Fruit fly (Drosophila melanogaster) whole organism, embryonic: Measurements from ENCODE around the gene Fer3HCH.

ENCODE experiments used
- Atf-2 ChIP-seq: fragments of 200-800 bp; sonication (Bioruptor generic); optimal IDR thresholded peaks from 2 replicates; lab custom pipeline; 2016; ENCODE audit warnings: missing biosample characterization, missing genetic modification characterization
- B-H1 ChIP-seq: fragments of 200-800 bp; sonication (Bioruptor generic); IDR thresholded peaks from 3 replicates; pipeline ENCODE4 v1.3.6; 2022; ENCODE audit warnings: missing biosample characterization, missing genetic modification characterization
- BtbVII ChIP-seq: fragments of 200-800 bp; sonication (Bioruptor generic); optimal IDR thresholded peaks from 3 replicates; lab custom pipeline; 2017; ENCODE audit warnings: missing biosample characterization, mild to moderate bottlenecking, missing genetic modification characterization
- CG10209 ChIP-seq: fragments of 200-800 bp; sonication (Bioruptor generic); optimal IDR thresholded peaks from 3 replicates; lab custom pipeline; 2017; ENCODE audit warnings: missing biosample characterization, mild to moderate bottlenecking, missing genetic modification characterization, missing genetic modification reagents
- CG10543 ChIP-seq: fragments of 200-800 bp; sonication (Bioruptor generic); optimal IDR thresholded peaks from 3 replicates; lab custom pipeline; 2017; ENCODE audit warnings: missing biosample characterization, mild to moderate bottlenecking, missing genetic modification characterization, moderate library complexity
- CG11398 ChIP-seq: fragments of 200-800 bp; sonication (Bioruptor generic); optimal IDR thresholded peaks from 2 replicates; lab custom pipeline; 2016; ENCODE audit warnings: missing biosample characterization, missing genetic modification characterization
- CG12155 ChIP-seq: fragments of 200-800 bp; sonication (Bioruptor generic); optimal IDR thresholded peaks from 3 replicates; lab custom pipeline; 2016; ENCODE audit warnings: missing biosample characterization, missing genetic modification characterization
- CG12769 ChIP-seq: fragments of 200-800 bp; sonication (Bioruptor generic); optimal IDR thresholded peaks from 2 replicates; lab custom pipeline; 2019; ENCODE audit warnings: missing biosample characterization, mild to moderate bottlenecking, missing genetic modification characterization, moderate library complexity
- CG13624 ChIP-seq: fragments of 200-800 bp; sonication (Bioruptor generic); optimal IDR thresholded peaks from 2 replicates; lab custom pipeline; 2016; ENCODE audit warnings: missing biosample characterization, missing genetic modification characterization
- CG14667 ChIP-seq: fragments of 200-800 bp; sonication (Bioruptor generic); IDR thresholded peaks from 2 replicates; pipeline ENCODE4 v1.3.6; 2022; ENCODE audit warnings: missing biosample characterization, missing genetic modification characterization
- CG15011 ChIP-seq: fragments of 200-800 bp; sonication (Bioruptor generic); optimal IDR thresholded peaks from 3 replicates; lab custom pipeline; 2018; ENCODE audit warnings: missing biosample characterization, mild to moderate bottlenecking, missing genetic modification characterization
- CG1529 ChIP-seq: fragments of 200-800 bp; sonication (Bioruptor generic); optimal IDR thresholded peaks from 3 replicates; lab custom pipeline; 2018; ENCODE audit warnings: missing biosample characterization, missing genetic modification characterization
- CG16779 ChIP-seq: fragments of 200-800 bp; sonication (Bioruptor generic); IDR thresholded peaks from 2 replicates; pipeline ENCODE4 v1.3.6; 2022; ENCODE audit warnings: missing biosample characterization, missing genetic modification characterization
- CG17385 ChIP-seq: fragments of 200-800 bp; sonication (Bioruptor generic); optimal IDR thresholded peaks from 3 replicates; lab custom pipeline; 2018; ENCODE audit warnings: missing biosample characterization, mild to moderate bottlenecking, missing genetic modification characterization
- CG3163 ChIP-seq: fragments of 200-800 bp; sonication (Bioruptor generic); optimal IDR thresholded peaks from 3 replicates; lab custom pipeline; 2016; ENCODE audit warnings: missing biosample characterization, missing genetic modification characterization
- CG32532 ChIP-seq: fragments of 200-800 bp; sonication (Bioruptor generic); IDR thresholded peaks from 2 replicates; pipeline ENCODE4 v1.3.6; 2022; ENCODE audit warnings: missing biosample characterization, missing genetic modification characterization
- CG33213 ChIP-seq: fragments of 200-800 bp; sonication (Bioruptor generic); optimal IDR thresholded peaks from 3 replicates; lab custom pipeline; 2016; ENCODE audit warnings: missing biosample characterization, missing genetic modification characterization
- CG3995 ChIP-seq: fragments of 200-800 bp; sonication (Bioruptor generic); optimal IDR thresholded peaks from 3 replicates; lab custom pipeline; 2016; ENCODE audit warnings: missing biosample characterization, missing genetic modification characterization
- CG4360 ChIP-seq: fragments of 200-800 bp; sonication (Bioruptor generic); IDR thresholded peaks from 2 replicates; pipeline ENCODE4 v1.3.6; 2022; ENCODE audit warnings: missing biosample characterization, missing genetic modification characterization
- CG4617 ChIP-seq: fragments of 200-800 bp; sonication (Bioruptor generic); optimal IDR thresholded peaks from 3 replicates; lab custom pipeline; 2016; ENCODE audit warnings: missing biosample characterization, missing genetic modification characterization, borderline replicate concordance
- CG4730 ChIP-seq: fragments of 200-800 bp; sonication (Bioruptor generic); IDR thresholded peaks from 2 replicates; pipeline ENCODE4 v1.3.6; 2022; ENCODE audit warnings: missing biosample characterization, missing genetic modification characterization
- CG6175 ChIP-seq: fragments of 200-800 bp; sonication (Bioruptor generic); IDR thresholded peaks from 3 replicates; pipeline ENCODE4 v1.3.6; 2022; ENCODE audit warnings: missing biosample characterization, missing genetic modification characterization
- CG6854 ChIP-seq: fragments of 200-800 bp; sonication (Bioruptor generic); optimal IDR thresholded peaks from 3 replicates; lab custom pipeline; 2017; ENCODE audit warnings: missing biosample characterization, mild to moderate bottlenecking, missing genetic modification characterization
- CG7786 ChIP-seq: fragments of 200-800 bp; sonication (Bioruptor generic); optimal IDR thresholded peaks from 2 replicates; lab custom pipeline; 2016; ENCODE audit warnings: missing biosample characterization, missing genetic modification characterization
- CG9817 ChIP-seq: fragments of 200-800 bp; sonication (Bioruptor generic); optimal IDR thresholded peaks from 2 replicates; lab custom pipeline; 2018; ENCODE audit warnings: missing biosample characterization, mild to moderate bottlenecking, missing genetic modification characterization, moderate library complexity
- D19B ChIP-seq: fragments of 200-800 bp; sonication (Bioruptor generic); optimal IDR thresholded peaks from 2 replicates; lab custom pipeline; 2017; ENCODE audit warnings: missing biosample characterization, mild to moderate bottlenecking, missing genetic modification characterization
- Dip2 ChIP-seq: fragments of 200-800 bp; sonication (Bioruptor generic); IDR thresholded peaks from 2 replicates; pipeline ENCODE4 v1.3.6; 2022; ENCODE audit warnings: missing biosample characterization, missing genetic modification characterization
- Doc2 ChIP-seq: fragments of 200-800 bp; sonication (Bioruptor generic); IDR thresholded peaks from 2 replicates; pipeline ENCODE4 v1.3.6; 2022; ENCODE audit warnings: missing biosample characterization, missing genetic modification characterization
- GATAe ChIP-seq: fragments of 200-800 bp; sonication (Bioruptor generic); conservative IDR thresholded peaks from 2 replicates; pipeline ENCODE4 v1.3.6; 2022; ENCODE audit warnings: missing biosample characterization, missing genetic modification characterization
- Hey ChIP-seq: fragments of 200-800 bp; sonication (Bioruptor generic); optimal IDR thresholded peaks from 3 replicates; lab custom pipeline; 2018; ENCODE audit warnings: missing biosample characterization, mild to moderate bottlenecking, missing genetic modification characterization
- Hr51 ChIP-seq, 2 experiments: fragments of 200-800 bp; sonication (Bioruptor generic); optimal IDR thresholded peaks; 2 replicates in 1 of 2; 3 replicates in 1 of 2; lab custom pipeline; 2016 to 2018; ENCODE audit warnings: missing biosample characterization in 2 of 2, missing genetic modification characterization in 2 of 2, mild to moderate bottlenecking in 1 of 2, moderate library complexity in 1 of 2
- NFAT ChIP-seq: fragments of 200-800 bp; sonication (Bioruptor generic); IDR thresholded peaks from 2 replicates; pipeline ENCODE4 v1.3.6; 2022; ENCODE audit warnings: missing biosample characterization, missing genetic modification characterization
- Nf-YC ChIP-seq: fragments of 200-800 bp; optimal IDR thresholded peaks from 3 replicates; lab custom pipeline; 2019; ENCODE audit warnings: missing biosample characterization, mild to moderate bottlenecking, missing genetic modification characterization, moderate library complexity
- Opbp ChIP-seq: fragments of 200-800 bp; sonication (Bioruptor generic); IDR thresholded peaks from 3 replicates; pipeline ENCODE4 v1.3.6; 2022; ENCODE audit warnings: missing biosample characterization, missing genetic modification characterization; ENCODE audit not compliant: partially characterized antibody
- PHDP ChIP-seq: fragments of 200-800 bp; sonication (Bioruptor generic); optimal IDR thresholded peaks from 3 replicates; lab custom pipeline; 2018; ENCODE audit warnings: missing biosample characterization, mild to moderate bottlenecking, missing genetic modification characterization, moderate library complexity
- Sox100B ChIP-seq: fragments of 200-800 bp; sonication (Bioruptor generic); optimal IDR thresholded peaks from 3 replicates; lab custom pipeline; 2018; ENCODE audit warnings: missing biosample characterization, mild to moderate bottlenecking, missing genetic modification characterization
- Xbp1 ChIP-seq: fragments of 200-800 bp; sonication (Bioruptor generic); optimal IDR thresholded peaks from 3 replicates; lab custom pipeline; 2016; ENCODE audit warnings: missing biosample characterization, mild to moderate bottlenecking, missing genetic modification characterization
- ab ChIP-seq: fragments of 200-800 bp; sonication (Bioruptor generic); optimal IDR thresholded peaks from 2 replicates; lab custom pipeline; 2016; ENCODE audit warnings: missing biosample characterization, missing genetic modification characterization
- ato ChIP-seq: fragments of 200-800 bp; sonication (Bioruptor generic); IDR thresholded peaks from 2 replicates; pipeline ENCODE4 v1.3.6; 2022; ENCODE audit warnings: missing biosample characterization, missing genetic modification characterization; ENCODE audit not compliant: partially characterized antibody
- ems ChIP-seq: fragments of 200-800 bp; sonication (Bioruptor generic); optimal IDR thresholded peaks from 3 replicates; lab custom pipeline; 2016; ENCODE audit warnings: missing biosample characterization, missing genetic modification characterization
- fd3F ChIP-seq: fragments of 200-800 bp; sonication (Bioruptor generic); optimal IDR thresholded peaks from 2 replicates; lab custom pipeline; 2018; ENCODE audit warnings: missing biosample characterization, mild to moderate bottlenecking, missing genetic modification characterization, moderate library complexity
- fru ChIP-seq: fragments of >200 bp; optimal IDR thresholded peaks from 2 replicates; lab custom pipeline; 2017
- gsb-n ChIP-seq: fragments of 200-800 bp; sonication (Bioruptor generic); optimal IDR thresholded peaks from 3 replicates; lab custom pipeline; 2018; ENCODE audit warnings: missing biosample characterization, mild to moderate bottlenecking, missing genetic modification characterization
- insv ChIP-seq, 2 experiments: fragments of 200-800 bp; sonication (Bioruptor generic); optimal IDR thresholded peaks; 3 replicates each; lab custom pipeline; 2016 to 2018; ENCODE audit warnings: missing biosample characterization in 2 of 2, missing genetic modification characterization in 2 of 2
- lilli ChIP-seq: fragments of 200-800 bp; sonication (Bioruptor generic); optimal IDR thresholded peaks from 3 replicates; lab custom pipeline; 2016; ENCODE audit warnings: missing biosample characterization, missing genetic modification characterization
- lmd ChIP-seq: fragments of 200-800 bp; sonication (Bioruptor generic); IDR thresholded peaks from 2 replicates; pipeline ENCODE4 v1.3.6; 2022; ENCODE audit warnings: missing biosample characterization, missing genetic modification characterization
- onecut ChIP-seq: fragments of 200-800 bp; sonication (Bioruptor generic); IDR thresholded peaks from 2 replicates; pipeline ENCODE4 v1.3.6; 2022; ENCODE audit warnings: missing biosample characterization, missing genetic modification characterization
- peb ChIP-seq: fragments of 200-800 bp; sonication (Bioruptor generic); IDR thresholded peaks from 2 replicates; pipeline ENCODE4 v1.3.6; 2022; ENCODE audit warnings: missing biosample characterization, missing genetic modification characterization
- run ChIP-seq: fragments of 200-800 bp; sonication (Bioruptor generic); optimal IDR thresholded peaks from 3 replicates; lab custom pipeline; 2018; ENCODE audit warnings: missing biosample characterization, mild to moderate bottlenecking, missing genetic modification characterization
- sob ChIP-seq: fragments of 200-800 bp; sonication (Bioruptor generic); IDR thresholded peaks from 2 replicates; pipeline ENCODE4 v1.3.6; 2022; ENCODE audit warnings: missing biosample characterization, missing genetic modification characterization
- tin ChIP-seq: fragments of 200-800 bp; sonication (Bioruptor generic); optimal IDR thresholded peaks from 3 replicates; lab custom pipeline; 2016; ENCODE audit warnings: missing biosample characterization, missing genetic modification characterization
- unc-4 ChIP-seq: fragments of 200-800 bp; sonication (Bioruptor generic); IDR thresholded peaks from 2 replicates; pipeline ENCODE4 v1.3.6; 2022; ENCODE audit warnings: missing biosample characterization, missing genetic modification characterization; ENCODE audit not compliant: partially characterized antibody

The Fer3HCH gene

dm6 chrX:13112238-13112829, 4.3 kb upstream of the Fer3HCH start, which contains the start of gene Chpf (continued):
- TF ChIP-seq CG9817 (no peak), Xbp1 (GFP tag; lab: Kevin White, UChicago) (no peak), CG7786 (GFP tag; lab: Kevin White, UChicago) (no peak), CG10543 (no peak), unc-4 (GFP tag; lab: Robert Waterston, UW) (peak; percentile 65), B-H1 (GFP tag; lab: Robert Waterston, UW) (no peak), insv (GFP tag; optimal IDR thresholded peaks at IDR 0.05; lab: Kevin White, UChicago) (no peak), CG11398 (GFP tag; lab: Kevin White, UChicago) (no peak), CG16779 (no peak), CG33213 (GFP tag; lab: Kevin White, UChicago) (no peak), CG4360 (GFP tag; lab: Robert Waterston, UW) (no peak), CG3163 (GFP tag; lab: Kevin White, UChicago) (no peak), Doc2 (no peak), CG13624 (GFP tag; lab: Kevin White, UChicago) (peak; percentile 24), fd3F (no peak), ato (peak; percentile 74; the same call in 1 of the 2 replicates), CG32532 (GFP tag; lab: Robert Waterston, UW) (no peak; the same call in 1 of the 2 replicates), NFAT (GFP tag; lab: Robert Waterston, UW) (0 out of 2 replicates have a peak, but pooled peaks have one; percentile 20), Atf-2 (GFP tag; lab: Kevin White, UChicago) (no peak), GATAe (GFP tag; lab: Robert Waterston, UW) (no peak), Sox100B (GFP tag; lab: Kevin White, UChicago) (no peak), Hey (tag; lab: Kevin White, UChicago) (no peak), lmd (no peak), CG12769 (no peak), CG4617 (GFP tag; lab: Kevin White, UChicago) (no peak), ab (no peak), CG10209 (GFP tag; lab: Kevin White, UChicago) (no peak), D19B (GFP tag; lab: Kevin White, UChicago) (no peak), Hr51 (GFP tag; optimal IDR thresholded peaks at IDR 0.05; lab: Kevin White, UChicago) (no peak), BtbVII (GFP tag; lab: Kevin White, UChicago) (no peak), Opbp (GFP tag; lab: Robert Waterston, UW) (peak; percentile 84), ems (GFP tag; lab: Kevin White, UChicago) (no peak), CG6175 (no peak), tin (GFP tag; lab: Kevin White, UChicago) (no peak), onecut (GFP tag; lab: Robert Waterston, UW) (no peak), CG14667 (no peak), sob (GFP tag; lab: Robert Waterston, UW) (no peak), CG4730 (GFP tag; lab: Robert Waterston, UW) (no peak), run (tag; lab: Kevin White, UChicago) (no peak), CG12155 (GFP tag; lab: Kevin White, UChicago) (no peak), lilli (GFP tag; lab: Kevin White, UChicago) (peak; percentile 3), CG3995 (GFP tag; lab: Kevin White, UChicago) (no peak), CG17385 (GFP tag; lab: Kevin White, UChicago) (peak; percentile 6), fru (lab: Kevin White, UChicago) (no peak), CG6854 (no peak), peb (GFP tag; lab: Robert Waterston, UW) (no peak), gsb-n (tag; lab: Kevin White, UChicago) (no peak), Dip2 (GFP tag; lab: Robert Waterston, UW) (no peak), Nf-YC (tag; lab: Kevin White, UChicago) (no peak), PHDP (no peak), CG15011 (no peak), CG1529 (GFP tag; lab: Kevin White, UChicago) (no peak)
